Fruit fly (Drosophila melanogaster): Measurements from ENCODE around the gene Rh6.

Gene Rh6

DNA sequence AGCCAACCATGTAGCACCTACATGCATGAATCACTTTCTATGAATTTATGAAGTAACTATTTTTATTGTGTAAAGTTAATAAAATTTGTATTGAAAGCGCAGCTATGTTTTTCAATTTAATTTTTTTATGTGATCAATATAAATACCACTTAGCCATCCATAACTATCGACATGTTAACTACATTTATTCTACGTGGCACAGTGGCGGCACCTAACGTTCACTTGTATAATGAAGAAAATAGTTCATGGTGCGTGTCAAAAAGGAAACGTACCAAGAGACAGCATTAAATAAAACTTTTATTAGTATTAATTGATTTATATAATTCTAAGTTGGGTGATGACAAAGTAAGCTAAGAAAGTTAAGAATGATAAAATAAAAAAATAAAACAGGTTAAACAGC lies 10.3 kb downstream of the Rh6 start (continued):
- TF ChIP-seq Med (GFP tag), result peak; percentile 80
- TF ChIP-seq Hsf (GFP tag; optimal IDR thresholded peaks at IDR 0.05), result peak; percentile 12
- 0 out of 2 replicates have a peak, but pooled peaks have one; percentile 15 for TF ChIP-seq bbx (GFP tag; IDR thresholded peaks at IDR 0.05; ENCODE audit: partially characterized antibody)

- no peak for TF ChIP-seq trem (tag; optimal IDR thresholded peaks at IDR 0.05)
- TF ChIP-seq bsh (GFP tag; optimal IDR thresholded peaks at IDR 0.05), result no peak
- no peak for TF ChIP-seq otp (GFP tag; IDR thresholded peaks at IDR 0.05)
- TF ChIP-seq Jarid2 (GFP tag; optimal IDR thresholded peaks at IDR 0.05), result no peak
Measured at dm6 chr3R:15494302-15494701, 11.3 kb downstream of the Rh6 start, which contains the start of gene maca. Gene maca, plus strand, starts transcription at chr3R:15494602.

DNA sequence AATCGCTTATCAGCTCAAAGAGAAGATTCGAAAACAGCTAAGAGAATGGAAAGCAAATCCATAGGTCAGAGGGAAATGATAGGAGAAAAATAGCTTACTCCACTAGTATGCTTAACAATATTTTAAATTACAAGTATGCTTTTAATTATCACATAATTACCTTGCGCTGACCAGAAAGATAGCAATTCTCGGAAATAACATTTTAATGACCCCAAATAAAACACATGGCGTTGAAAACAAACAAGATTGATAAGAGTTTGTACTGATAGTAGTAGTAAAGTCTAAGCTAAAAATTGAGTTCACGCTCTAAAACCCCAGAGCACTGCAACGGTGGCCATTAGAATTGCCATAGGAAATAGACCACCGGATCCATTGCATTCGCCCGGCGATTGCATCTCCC lies 24.8 kb downstream of the Rh6 start:
- TF ChIP-seq exex (tag; optimal IDR thresholded peaks at IDR 0.05) (peak; percentile 44), jing (GFP tag; optimal IDR thresholded peaks at IDR 0.05) (no peak)

- TF ChIP-seq exex (tag; optimal IDR thresholded peaks at IDR 0.05) (peak; percentile 35), tx (GFP tag; optimal IDR thresholded peaks at IDR 0.05) (no peak), CG32772 (GFP tag; IDR thresholded peaks at IDR 0.05) (no peak), hb (GFP tag; IDR thresholded peaks at IDR 0.05; ENCODE audit: partially characterized antibody) (no peak), Side (GFP tag; optimal IDR thresholded peaks at IDR 0.05) (no peak)
Measured at dm6 chr3R:15508631-15509030, 25.7 kb downstream of the Rh6 start, which contains the start of gene CG44014. Gene CG44014, minus strand, starts transcription at chr3R:15508886.

DNA sequence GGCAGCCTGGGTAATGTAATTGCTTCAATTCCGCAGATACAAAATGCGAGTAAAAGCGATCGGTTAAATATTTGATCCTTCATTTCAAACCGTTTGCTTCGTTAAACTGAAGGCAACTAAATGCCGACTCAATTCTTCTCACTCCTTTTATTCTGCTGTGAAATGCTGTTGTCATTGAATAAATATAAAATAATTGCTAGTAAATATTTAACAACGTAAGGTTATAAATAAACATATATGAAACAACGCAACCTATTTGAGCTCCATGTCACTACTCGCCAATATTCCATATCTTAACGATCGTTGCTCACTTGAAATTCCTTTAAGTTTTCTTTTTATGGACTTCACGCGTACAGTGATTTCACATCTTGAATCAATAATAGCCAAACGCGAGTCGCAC lies 26.9 kb downstream of the Rh6 start, which contains the start of gene CG44013:
Gene CG44013 (minus strand): TSS at position 101 of the 400 bp plus-strand sequence.
- TF ChIP-seq grn (GFP tag; optimal IDR thresholded peaks at IDR 0.05), result no peak
- no peak for TF ChIP-seq CG12659 (GFP tag; optimal IDR thresholded peaks at IDR 0.05)
- TF ChIP-seq esg (GFP tag; conservative IDR thresholded peaks at IDR 0.05), result no peak
- TF ChIP-seq trem (tag; optimal IDR thresholded peaks at IDR 0.05), result no peak
- TF ChIP-seq Doc2 (GFP tag; IDR thresholded peaks at IDR 0.05), result no peak
- TF ChIP-seq bsh (GFP tag; optimal IDR thresholded peaks at IDR 0.05), result no peak
- TF ChIP-seq Awh (GFP tag; IDR thresholded peaks at IDR 0.05), result no peak
- no peak for TF ChIP-seq CG30431 (GFP tag; optimal IDR thresholded peaks at IDR 0.05)
- TF ChIP-seq Mes4 (GFP tag; optimal IDR thresholded peaks at IDR 0.05), result no peak

DNA sequence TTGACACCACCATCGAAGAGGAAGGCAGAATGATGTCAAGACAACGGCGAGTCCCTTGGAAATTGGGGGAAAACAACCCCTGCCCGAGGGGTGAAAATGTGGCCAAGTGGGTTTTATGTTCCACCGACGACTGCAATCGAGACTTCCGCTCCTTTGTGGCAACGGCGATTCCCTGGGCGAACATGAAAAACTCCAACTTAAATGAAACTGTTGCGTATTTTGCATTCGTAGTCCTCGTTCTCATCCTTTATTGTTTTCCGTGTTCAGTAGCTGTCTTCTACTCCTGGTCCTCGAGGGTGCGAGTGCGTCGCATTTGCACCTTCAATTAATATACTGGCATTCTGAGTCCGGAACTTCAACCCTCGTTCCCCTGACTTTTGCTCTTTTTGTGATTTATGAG lies 29.3 kb downstream of the Rh6 start:
- TF ChIP-seq CG10267 (tag; optimal IDR thresholded peaks at IDR 0.05) (no peak), Vsx1 (GFP tag; optimal IDR thresholded peaks at IDR 0.05) (no peak), CG7963 (GFP tag; IDR thresholded peaks at IDR 0.05; ENCODE audit: partially characterized antibody) (no peak), chinmo (GFP tag; IDR thresholded peaks at IDR 0.05; ENCODE audit: partially characterized antibody) (0 out of 4 replicates have a peak, but pooled peaks have one; percentile 24), Dfd (GFP tag; optimal IDR thresholded peaks at IDR 0.05) (no peak), CG7987 (GFP tag; optimal IDR thresholded peaks at IDR 0.05) (no peak), ac (GFP tag; optimal IDR thresholded peaks at IDR 0.05) (no peak), scrt (GFP tag; optimal IDR thresholded peaks at IDR 0.05) (peak; percentile 54), tio (GFP tag; optimal IDR thresholded peaks at IDR 0.05) (no peak), seq (GFP tag; IDR thresholded peaks at IDR 0.05) (no peak), Ets65A (GFP tag) (no peak), salm (tag; optimal IDR thresholded peaks at IDR 0.05) (no peak), tll (GFP tag; optimal IDR thresholded peaks at IDR 0.05) (no peak), abd-A (tag; optimal IDR thresholded peaks at IDR 0.05) (peak; percentile 57), CG6175 (GFP tag; IDR thresholded peaks at IDR 0.05) (no peak), pros (GFP tag; optimal IDR thresholded peaks at IDR 0.05) (peak; percentile 92), kni (GFP tag; optimal IDR thresholded peaks at IDR 0.05) (peak; percentile 24), repo (GFP tag; optimal IDR thresholded peaks at IDR 0.05) (no peak), bcd (GFP tag; optimal IDR thresholded peaks at IDR 0.05) (no peak), CG1233 (GFP tag; optimal IDR thresholded peaks at IDR 0.05) (no peak), Bdp1 (GFP tag; optimal IDR thresholded peaks at IDR 0.05) (no peak), HLH4C (GFP tag; IDR thresholded peaks at IDR 0.05; ENCODE audit: partially characterized antibody) (no peak)
